Worm (Caenorhabditis elegans): ENCODE measurements around the gene hel-1.

Gene hel-1

ce11 chrII:8333643-8334042, 5.0 kb upstream of the hel-1 start, which contains the start of gene C26D10.7:
Gene C26D10.7 (plus strand): TSS chrII:8333943.
- TF ChIP-seq ttx-3 (tag; optimal IDR thresholded peaks at IDR 0.05) (no peak), ceh-9 (tag; optimal IDR thresholded peaks at IDR 0.05) (no peak), rnt-1 (tag; optimal IDR thresholded peaks at IDR 0.05) (no peak), ceh-2 (tag; optimal IDR thresholded peaks at IDR 0.05) (no peak), sdc-2 (tag; optimal IDR thresholded peaks at IDR 0.05) (no peak), dmd-4 (tag; optimal IDR thresholded peaks at IDR 0.05; ENCODE audit: borderline replicate concordance) (no peak), ceh-24 (tag; optimal IDR thresholded peaks at IDR 0.05) (no peak), hlh-30 (tag; optimal IDR thresholded peaks at IDR 0.05; ENCODE audit: insufficient read depth) (no peak), hlh-13 (GFP tag; optimal IDR thresholded peaks at IDR 0.05) (no peak), pros-1 (tag; optimal IDR thresholded peaks at IDR 0.05) (no peak), pax-1 (tag; optimal IDR thresholded peaks at IDR 0.05) (no peak), nhr-232 (tag; optimal IDR thresholded peaks at IDR 0.05) (no peak)

DNA sequence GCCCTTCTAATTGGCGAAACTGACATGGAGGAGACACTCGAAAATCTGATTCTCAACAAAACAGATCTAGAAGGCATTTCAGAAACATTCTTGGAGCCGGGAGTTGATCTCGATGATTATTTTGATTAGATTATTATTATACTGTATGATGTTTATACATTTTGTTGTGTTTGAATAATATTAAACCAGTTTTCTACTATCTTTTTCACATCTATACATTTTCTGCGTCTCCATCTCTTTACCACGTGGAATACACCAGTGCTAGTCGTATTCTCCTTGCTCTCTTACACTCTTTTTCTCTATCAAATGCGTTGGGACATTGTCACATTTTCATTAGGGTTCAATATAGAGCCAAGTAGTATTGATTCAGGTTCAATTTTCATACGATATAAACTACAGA, 792 bp upstream of the hel-1 start, which contains the start of gene C26D10.4:
Gene C26D10.4, plus strand, starts transcription at position 301 of the 400 bp plus-strand sequence.
- TF ChIP-seq syd-9 (tag; optimal IDR thresholded peaks at IDR 0.05) = no peak
- TF ChIP-seq fax-1 (tag; optimal IDR thresholded peaks at IDR 0.05) = no peak
- no peak for TF ChIP-seq eyg-1 (tag; optimal IDR thresholded peaks at IDR 0.05)
- no peak for TF ChIP-seq fkh-6 (tag; optimal IDR thresholded peaks at IDR 0.05)
- no peak for TF ChIP-seq gmeb-2 (tag; optimal IDR thresholded peaks at IDR 0.05)
- no peak for TF ChIP-seq unc-42 (tag; optimal IDR thresholded peaks at IDR 0.05)
- TF ChIP-seq hlh-6 (tag; optimal IDR thresholded peaks at IDR 0.05) = no peak
- no peak for TF ChIP-seq nfya-1 (tag; optimal IDR thresholded peaks at IDR 0.05)

ce11 chrII:8327450-8327849, 1.2 kb downstream of the hel-1 start:
- TF ChIP-seq ceh-14 (tag; optimal IDR thresholded peaks at IDR 0.05) = no peak
- TF ChIP-seq lin-11 (tag; optimal IDR thresholded peaks at IDR 0.05) = no peak
- no peak for TF ChIP-seq hlh-13 (GFP tag; optimal IDR thresholded peaks at IDR 0.05)
- no peak for TF ChIP-seq T23F11.4 (GFP tag; optimal IDR thresholded peaks at IDR 0.05)
- no peak for TF ChIP-seq fax-1 (tag; optimal IDR thresholded peaks at IDR 0.05)
- no peak for TF ChIP-seq ceh-18 (tag; optimal IDR thresholded peaks at IDR 0.05)
- TF ChIP-seq ets-4 (tag; optimal IDR thresholded peaks at IDR 0.05) = no peak
- no peak for TF ChIP-seq zip-5 (tag; optimal IDR thresholded peaks at IDR 0.05)
- no peak for TF ChIP-seq pax-1 (tag; optimal IDR thresholded peaks at IDR 0.05)
- TF ChIP-seq ceh-48 (tag; optimal IDR thresholded peaks at IDR 0.05) = no peak
- no peak for TF ChIP-seq lim-6 (tag; optimal IDR thresholded peaks at IDR 0.05)
- no peak for TF ChIP-seq hlh-8 (tag; optimal IDR thresholded peaks at IDR 0.05)
- no peak for TF ChIP-seq ceh-34 (tag; optimal IDR thresholded peaks at IDR 0.05)
- TF ChIP-seq elt-4 (tag; optimal IDR thresholded peaks at IDR 0.05) = no peak
- TF ChIP-seq ceh-31 (tag; optimal IDR thresholded peaks at IDR 0.05) = no peak
- no peak for TF ChIP-seq hlh-30 (tag; optimal IDR thresholded peaks at IDR 0.05; ENCODE audit: insufficient read depth)
- TF ChIP-seq hlh-6 (tag; optimal IDR thresholded peaks at IDR 0.05) = no peak

DNA sequence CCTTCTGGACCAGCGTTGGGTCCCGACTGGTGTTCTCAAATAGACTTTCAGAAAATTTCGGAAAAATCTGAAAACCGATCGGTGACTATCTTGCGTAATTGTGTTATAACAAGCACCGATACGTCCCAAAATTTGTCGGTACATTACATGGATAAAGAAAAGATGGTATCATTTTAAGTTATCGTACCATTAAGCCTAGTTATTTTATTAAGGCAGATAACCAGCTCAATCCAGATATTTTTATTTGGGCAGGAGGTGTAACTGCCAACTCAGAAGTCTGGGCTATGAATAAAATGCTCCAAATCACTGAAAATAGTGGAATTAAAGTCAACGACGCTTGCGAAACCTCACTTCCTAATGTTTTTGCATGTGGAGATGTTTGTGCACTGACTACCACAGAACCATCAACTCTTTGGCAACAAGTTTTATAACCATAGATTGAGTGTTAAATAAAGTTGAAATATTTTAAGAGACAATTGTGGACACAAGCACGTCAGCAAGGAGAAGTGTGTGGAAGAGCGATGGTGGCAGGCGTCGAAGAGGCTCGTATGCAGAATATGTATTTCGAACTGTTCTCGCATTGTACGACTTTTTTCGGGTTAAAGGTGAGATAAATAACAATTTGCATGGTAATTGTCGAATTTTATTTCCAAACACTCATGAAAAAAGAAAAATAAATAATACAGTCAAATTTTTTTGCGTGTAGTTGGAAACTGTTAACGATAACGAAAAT, 2.3 kb downstream of the hel-1 start:
- no peak for TF ChIP-seq zip-5 (tag; optimal IDR thresholded peaks at IDR 0.05)
- TF ChIP-seq unc-55 (GFP tag; optimal IDR thresholded peaks at IDR 0.05) = no peak
- no peak for TF ChIP-seq ceh-2 (tag; optimal IDR thresholded peaks at IDR 0.05)
- no peak for TF ChIP-seq ceh-45 (GFP tag; IDR thresholded peaks at IDR 0.05)
- TF ChIP-seq T23F11.4 (GFP tag; optimal IDR thresholded peaks at IDR 0.05) = no peak
- TF ChIP-seq ceh-9 (tag; optimal IDR thresholded peaks at IDR 0.05) = no peak
- TF ChIP-seq pros-1 (tag; optimal IDR thresholded peaks at IDR 0.05) = no peak
- no peak for TF ChIP-seq unc-86 (tag; optimal IDR thresholded peaks at IDR 0.05)
- no peak for TF ChIP-seq C08G9.2 (tag; optimal IDR thresholded peaks at IDR 0.05)
- TF ChIP-seq ztf-16 (tag; optimal IDR thresholded peaks at IDR 0.05) = no peak
- no peak for TF ChIP-seq unc-42 (tag; optimal IDR thresholded peaks at IDR 0.05)
- TF ChIP-seq K09A11.1 (tag; optimal IDR thresholded peaks at IDR 0.05; ENCODE audit: insufficient read depth) = no peak
- TF ChIP-seq gmeb-2 (tag; optimal IDR thresholded peaks at IDR 0.05) = no peak
- no peak for TF ChIP-seq ama-1 (optimal IDR thresholded peaks at IDR 0.05)
- TF ChIP-seq nhr-11 (tag; optimal IDR thresholded peaks at IDR 0.05) = no peak
- no peak for TF ChIP-seq K02D7.2 (tag; optimal IDR thresholded peaks at IDR 0.05)
- TF ChIP-seq hlh-30 (tag; optimal IDR thresholded peaks at IDR 0.05; ENCODE audit: insufficient read depth) = no peak
- no peak for TF ChIP-seq tbx-2 (tag; optimal IDR thresholded peaks at IDR 0.05)
